Worm (Caenorhabditis elegans) whole organism, L3 larva: Measurements from ENCODE around the gene F42D1.4.

Experiments used
- ama-1 ChIP-seq: fragments of 150-350 bp; optimal IDR thresholded peaks from 2 replicates; lab custom pipeline; 2018
- ceh-16 ChIP-seq: sonication (generic microtip); optimal IDR thresholded peaks from 2 replicates; lab custom pipeline; 2017; ENCODE audit warnings: missing biosample characterization, missing genetic modification characterization
- ceh-9 ChIP-seq: sonication (generic microtip); optimal IDR thresholded peaks from 2 replicates; lab custom pipeline; 2018; ENCODE audit warnings: missing biosample characterization, missing genetic modification characterization
- egl-27 ChIP-seq: sonication (generic microtip); optimal IDR thresholded peaks from 4 replicates; lab custom pipeline; 2017; ENCODE audit warnings: missing biosample characterization, missing genetic modification reagents, missing genetic modification characterization
- elt-2 ChIP-seq: sonication (generic microtip); optimal IDR thresholded peaks from 2 replicates; lab custom pipeline; 2016; ENCODE audit warnings: missing genetic modification reagents, mild to moderate bottlenecking, missing genetic modification characterization, missing compliant biosample characterization
- fkh-10 ChIP-seq: sonication (generic microtip); optimal IDR thresholded peaks from 2 replicates; lab custom pipeline; 2017; ENCODE audit warnings: missing biosample characterization, missing genetic modification reagents, missing genetic modification characterization
- nhr-12 ChIP-seq: fragments of 150-350 bp; optimal IDR thresholded peaks from 2 replicates; lab custom pipeline; 2014; ENCODE audit warnings: missing biosample characterization, missing genetic modification characterization
- nhr-77 ChIP-seq: fragments of 150-350 bp; optimal IDR thresholded peaks from 2 replicates; lab custom pipeline; 2014; ENCODE audit warnings: missing biosample characterization, missing genetic modification characterization
- pqm-1 ChIP-seq: fragments of 150-350 bp; optimal IDR thresholded peaks from 2 replicates; lab custom pipeline; 2017; ENCODE audit warnings: missing biosample characterization, missing genetic modification characterization, inconsistent platforms
- snpc-4 ChIP-seq: fragments of 150-350 bp; optimal IDR thresholded peaks from 2 replicates; lab custom pipeline; 2014; ENCODE audit warnings: missing biosample characterization, missing genetic modification characterization
- unc-62 ChIP-seq: fragments of 150-350 bp; sonication (generic microtip); optimal IDR thresholded peaks from 4 replicates; lab custom pipeline; 2014; ENCODE audit warnings: missing biosample characterization, missing genetic modification reagents, missing genetic modification characterization
- zag-1 ChIP-seq: fragments of 150-350 bp; optimal IDR thresholded peaks from 2 replicates; lab custom pipeline; 2014; ENCODE audit warnings: missing biosample characterization, missing genetic modification characterization
- ztf-11 ChIP-seq: fragments of 150-350 bp; optimal IDR thresholded peaks from 2 replicates; lab custom pipeline; 2014; ENCODE audit warnings: missing biosample characterization, missing genetic modification characterization
- ztf-4 ChIP-seq: fragments of 150-350 bp; optimal IDR thresholded peaks from 2 replicates; lab custom pipeline; 2014; ENCODE audit warnings: missing biosample characterization, missing genetic modification characterization

- no peak for TF ChIP-seq fkh-10 (GFP tag; lab: Kevin White, UChicago)
- peak; percentile 7 for TF ChIP-seq zag-1 (tag; lab: Kevin White, UChicago)
- TF ChIP-seq ceh-9, result no peak
- TF ChIP-seq elt-2 (tag; lab: Kevin White, UChicago), result peak; percentile 47
- no peak for TF ChIP-seq ztf-11
- no peak for TF ChIP-seq pqm-1
- peak; percentile 81 for TF ChIP-seq nhr-77
- TF ChIP-seq snpc-4 (tag; lab: Kevin White, UChicago), result peak; percentile 58
- no peak for TF ChIP-seq egl-27 (tag; lab: Kevin White, UChicago)
- TF ChIP-seq unc-62 (GFP tag; lab: Kevin White, UChicago), result no peak
- no peak for TF ChIP-seq ztf-4 (tag; lab: Kevin White, UChicago)
- TF ChIP-seq ceh-16 (tag; lab: Kevin White, UChicago), result no peak
- TF ChIP-seq ama-1 (lab: Kevin White, UChicago), result no peak
- no peak for TF ChIP-seq nhr-12
Measured at ce11 chrX:14813398-14813797, 6.4 kb downstream of the F42D1.4 start.
